Fruit fly (Drosophila melanogaster) S2 (cell line): Measurements from ENCODE around the gene neur.

Experiments
- CG8478 ChIP-seq: fragments of >200 bp; optimal IDR thresholded peaks from 2 replicates; lab custom pipeline; 2018
- CTCF ChIP-seq, 2 experiments: fragments of >200 bp; optimal IDR thresholded peaks; 2 replicates each; lab custom pipeline; 2018

The neur gene

dm6 chr3R:9037946-9038345 is 1.3 kb downstream of the neur start:
- TF ChIP-seq CTCF (optimal IDR thresholded peaks at IDR 0.05; lab: Kevin White, UChicago) (no peak), CG8478 (lab: Kevin White, UChicago) (no peak)

- TF ChIP-seq CG8478 (lab: Kevin White, UChicago) (no peak), CTCF (optimal IDR thresholded peaks at IDR 0.05; lab: Kevin White, UChicago) (no peak)
Observed at dm6 chr3R:9035252-9035651, 4.0 kb downstream of the neur start.

- no peak for TF ChIP-seq CTCF (optimal IDR thresholded peaks at IDR 0.05; lab: Kevin White, UChicago)
- TF ChIP-seq CG8478 (lab: Kevin White, UChicago) = no peak
Observed at dm6 chr3R:9033619-9034401, 5.5 kb downstream of the neur start.

- no peak for TF ChIP-seq CTCF (optimal IDR thresholded peaks at IDR 0.05; lab: Kevin White, UChicago)
- TF ChIP-seq CG8478 (lab: Kevin White, UChicago) = no peak
Observed at dm6 chr3R:9031797-9032418, 7.4 kb downstream of the neur start.

- TF ChIP-seq CTCF (optimal IDR thresholded peaks at IDR 0.05; lab: Kevin White, UChicago) (no peak), CG8478 (lab: Kevin White, UChicago) (no peak)
Observed at dm6 chr3R:9030750-9031128, 8.5 kb downstream of the neur start.

dm6 chr3R:9030006-9030749 is 9.1 kb downstream of the neur start:
- TF ChIP-seq CTCF (optimal IDR thresholded peaks at IDR 0.05; lab: Kevin White, UChicago) = no peak
- TF ChIP-seq CG8478 (lab: Kevin White, UChicago) = no peak

dm6 chr3R:9029411-9029810 is 9.9 kb downstream of the neur start:
- no peak for TF ChIP-seq CG8478 (lab: Kevin White, UChicago)
- no peak for TF ChIP-seq CTCF (optimal IDR thresholded peaks at IDR 0.05; lab: Kevin White, UChicago)

dm6 chr3R:9028690-9029089 is 10.6 kb downstream of the neur start:
- no peak for TF ChIP-seq CG8478 (lab: Kevin White, UChicago)
- TF ChIP-seq CTCF (optimal IDR thresholded peaks at IDR 0.05; lab: Kevin White, UChicago) = no peak

- TF ChIP-seq CG8478 (lab: Kevin White, UChicago) (no peak), CTCF (optimal IDR thresholded peaks at IDR 0.05; lab: Kevin White, UChicago) (no peak)
Observed at dm6 chr3R:9027082-9027481, 12.2 kb downstream of the neur start.

dm6 chr3R:9024835-9025510 is 14.3 kb downstream of the neur start:
- no peak for TF ChIP-seq CTCF (optimal IDR thresholded peaks at IDR 0.05; lab: Kevin White, UChicago)

- TF ChIP-seq CTCF (optimal IDR thresholded peaks at IDR 0.05; lab: Kevin White, UChicago) (no peak), CG8478 (lab: Kevin White, UChicago) (no peak)
Observed at dm6 chr3R:9023934-9024333, 15.3 kb downstream of the neur start.

dm6 chr3R:9019689-9020138 is 19.6 kb downstream of the neur start, which contains the start of gene tgo:
Gene tgo, minus strand, starts transcription at chr3R:9020022.
- TF ChIP-seq CG8478 (lab: Kevin White, UChicago) = no peak
- TF ChIP-seq CTCF (optimal IDR thresholded peaks at IDR 0.05; lab: Kevin White, UChicago) = peak; percentile 15 to 47

- TF ChIP-seq CG8478 (lab: Kevin White, UChicago) (no peak), CTCF (optimal IDR thresholded peaks at IDR 0.05; lab: Kevin White, UChicago) (no peak)
Observed at dm6 chr3R:9016869-9017268, 22.4 kb downstream of the neur start.

- TF ChIP-seq CG8478 (lab: Kevin White, UChicago) (no peak), CTCF (optimal IDR thresholded peaks at IDR 0.05; lab: Kevin White, UChicago) (no peak)
Observed at dm6 chr3R:9014859-9015466, 24.3 kb downstream of the neur start, which contains the start of the genes Kcmf1, Sf3b5 and CG11986. Gene Kcmf1, minus strand, starts transcription at chr3R:9014909. Gene Sf3b5, minus strand, starts transcription at chr3R:9015341. Gene CG11986, plus strand, starts transcription at chr3R:9015446.
